Worm (Caenorhabditis elegans) whole organism, L4/young adult: ENCODE data around the gene enu-3.5.
A peak's percentile ranks its signal among the peaks of the same experiment; 100 is the strongest.

Source experiments
- W03F9.2 ChIP-seq: fragments of 150-350 bp; optimal IDR thresholded peaks from 2 replicates; lab custom pipeline; 2014; ENCODE audit warnings: missing biosample characterization, missing genetic modification characterization
- dao-5 ChIP-seq: sonication (generic microtip); optimal IDR thresholded peaks from 2 replicates; lab custom pipeline; 2016; ENCODE audit warnings: missing genotype, missing genetic modification characterization, moderate library complexity, missing compliant biosample characterization

DNA sequence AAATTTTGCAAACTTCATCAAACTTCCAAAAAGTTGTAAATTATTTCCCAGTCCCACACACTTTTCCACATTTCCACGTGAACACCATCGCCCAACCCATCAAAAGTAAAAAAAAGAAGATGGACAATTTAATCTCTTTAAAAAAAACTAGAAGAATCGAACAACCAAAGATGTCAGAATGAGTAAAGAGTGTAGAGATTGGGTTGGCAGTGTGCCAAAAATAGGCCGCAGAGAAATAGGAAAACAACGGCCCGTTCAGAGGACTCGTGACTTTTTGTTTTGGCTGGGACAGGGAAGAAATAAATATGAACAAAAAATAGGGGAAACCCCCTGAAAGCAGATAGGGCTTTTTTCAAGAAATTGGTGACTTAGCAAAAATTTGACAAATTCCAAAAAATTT, 35.1 kb upstream of the enu-3.5 start:
- TF ChIP-seq W03F9.2 (tag; lab: Kevin White, UChicago) (peak; percentile 16), dao-5 (tag; lab: Kevin White, UChicago) (no peak)
